Worm (Caenorhabditis elegans) whole organism, midembryonic: ENCODE results near the gene gcy-18.

ENCODE experiments used
- T22C8.4 ChIP-seq: fragments of 200-800 bp; sonication (Bioruptor generic); IDR thresholded peaks from 2 replicates; pipeline ENCODE4 v1.3.6; 2022; ENCODE audit warnings: missing genetic modification characterization, missing compliant biosample characterization
- cog-1 ChIP-seq: sonication (generic microtip); optimal IDR thresholded peaks from 2 replicates; lab custom pipeline; 2016; ENCODE audit warnings: missing genetic modification characterization, missing compliant biosample characterization
- flt-1 ChIP-seq: fragments of 200-800 bp; sonication (Bioruptor generic); IDR thresholded peaks from 2 replicates; pipeline ENCODE4 v1.3.6; 2022; ENCODE audit warnings: missing genetic modification characterization, missing compliant biosample characterization
- klf-2 ChIP-seq: fragments of 200-800 bp; sonication (Bioruptor generic); conservative IDR thresholded peaks from 2 replicates; pipeline ENCODE4 v1.3.6; 2022; ENCODE audit warnings: missing genetic modification reagents, missing genetic modification characterization, missing compliant biosample characterization
- med-1 ChIP-seq: sonication (generic microtip); optimal IDR thresholded peaks from 2 replicates; lab custom pipeline; 2017; ENCODE audit warnings: missing genetic modification characterization, mild to moderate bottlenecking, missing compliant biosample characterization, antibody characterized with exemption, missing genetic modification reagents; ENCODE audit not compliant: insufficient read depth
- ref-1 ChIP-seq: fragments of 200-800 bp; sonication (Bioruptor generic); conservative IDR thresholded peaks from 2 replicates; pipeline ENCODE4 v1.3.6; 2022; ENCODE audit warnings: missing genetic modification reagents, missing genetic modification characterization, missing compliant biosample characterization
- tab-1 ChIP-seq: fragments of 200-800 bp; sonication (Bioruptor generic); IDR thresholded peaks from 2 replicates; pipeline ENCODE4 v1.3.6; 2022; ENCODE audit warnings: missing genetic modification characterization, missing compliant biosample characterization
- ztf-23 ChIP-seq: fragments of 200-800 bp; sonication (Bioruptor generic); IDR thresholded peaks from 2 replicates; pipeline ENCODE4 v1.3.6; 2022; ENCODE audit warnings: missing genetic modification reagents, missing genetic modification characterization, missing compliant biosample characterization
- ztf-29 ChIP-seq: fragments of 200-800 bp; sonication (Bioruptor generic); IDR thresholded peaks from 2 replicates; pipeline ENCODE4 v1.3.6; 2022; ENCODE audit warnings: missing genetic modification reagents, missing genetic modification characterization, missing compliant biosample characterization

ce11 chrIV:12914532-12915019, 54.7 kb downstream of the gcy-18 start, which contains the start of gene irg-6:
- no peak for TF ChIP-seq flt-1
- no peak for TF ChIP-seq ref-1 (GFP tag; lab: Robert Waterston, UW)
- no peak for TF ChIP-seq ztf-23 (GFP tag; lab: Robert Waterston, UW)
- TF ChIP-seq tab-1 (GFP tag; lab: Robert Waterston, UW) = no peak
- TF ChIP-seq cog-1 (tag; lab: Kevin White, UChicago) = no peak
- no peak for TF ChIP-seq med-1
- TF ChIP-seq ztf-29 = no peak
- no peak for TF ChIP-seq T22C8.4 (GFP tag; lab: Robert Waterston, UW)
- no peak for TF ChIP-seq klf-2 (GFP tag; lab: Robert Waterston, UW)
